Fruit fly (Drosophila melanogaster) whole organism, embryonic: Measurements from ENCODE around the gene Dr.

Experiments used
- Bdp1 ChIP-seq: fragments of 200-800 bp; sonication (Bioruptor generic); optimal IDR thresholded peaks from 3 replicates; lab custom pipeline; 2016; ENCODE audit warnings: missing biosample characterization, missing genetic modification characterization
- CG11085 ChIP-seq: fragments of 200-800 bp; sonication (Bioruptor generic); IDR thresholded peaks from 2 replicates; pipeline ENCODE4 v1.3.6; 2022; ENCODE audit warnings: missing biosample characterization, missing genetic modification characterization
- CG11504 ChIP-seq: fragments of 200-800 bp; sonication (Bioruptor generic); optimal IDR thresholded peaks from 3 replicates; lab custom pipeline; 2019; ENCODE audit warnings: missing biosample characterization, mild to moderate bottlenecking, missing genetic modification characterization, moderate library complexity
- CG13894 ChIP-seq: fragments of 200-800 bp; sonication (Bioruptor generic); optimal IDR thresholded peaks from 3 replicates; lab custom pipeline; 2018; ENCODE audit warnings: missing biosample characterization, mild to moderate bottlenecking, missing genetic modification characterization, moderate library complexity
- CG18011 ChIP-seq: fragments of 200-800 bp; sonication (Bioruptor generic); optimal IDR thresholded peaks from 2 replicates; lab custom pipeline; 2017; ENCODE audit warnings: missing biosample characterization, missing genetic modification characterization, mild to moderate bottlenecking, moderate library complexity, missing genotype
- CG31365 ChIP-seq: fragments of 200-800 bp; sonication (Bioruptor generic); optimal IDR thresholded peaks from 2 replicates; lab custom pipeline; 2018; ENCODE audit warnings: missing biosample characterization, mild to moderate bottlenecking, missing genetic modification characterization
- CG34376 ChIP-seq: fragments of 200-800 bp; sonication (Bioruptor generic); optimal IDR thresholded peaks from 2 replicates; lab custom pipeline; 2018; ENCODE audit warnings: missing biosample characterization, mild to moderate bottlenecking, missing genetic modification characterization
- CG4404 ChIP-seq: fragments of 200-800 bp; sonication (Bioruptor generic); IDR thresholded peaks from 2 replicates; pipeline ENCODE4 v1.3.6; 2022; ENCODE audit warnings: missing biosample characterization, missing genetic modification characterization
- CG4424 ChIP-seq: fragments of 200-800 bp; sonication (Bioruptor generic); optimal IDR thresholded peaks from 3 replicates; lab custom pipeline; 2016; ENCODE audit warnings: missing biosample characterization, missing genetic modification characterization
- CG6689 ChIP-seq: fragments of 200-800 bp; sonication (Bioruptor generic); IDR thresholded peaks from 2 replicates; pipeline ENCODE4 v1.3.6; 2022; ENCODE audit warnings: missing biosample characterization, missing genetic modification characterization
- CG9609 ChIP-seq: fragments of 200-800 bp; sonication (Bioruptor generic); optimal IDR thresholded peaks from 3 replicates; lab custom pipeline; 2016; ENCODE audit warnings: missing biosample characterization, missing genetic modification characterization
- CG9876 ChIP-seq: fragments of 200-800 bp; sonication (Bioruptor generic); optimal IDR thresholded peaks from 2 replicates; lab custom pipeline; 2016; ENCODE audit warnings: missing biosample characterization, missing genetic modification characterization
- CG9932 ChIP-seq: fragments of 200-800 bp; sonication (Bioruptor generic); IDR thresholded peaks from 2 replicates; pipeline ENCODE4 v1.3.6; 2022; ENCODE audit warnings: missing biosample characterization, missing genetic modification characterization
- D ChIP-seq, 2 experiments: fragments of 200-800 bp in 1 of 2; fragments of >200 bp in 1 of 2; sonication (Bioruptor generic) in 1 of 2; optimal IDR thresholded peaks; 2 replicates in 1 of 2; 3 replicates in 1 of 2; lab custom pipeline; 2017; ENCODE audit warnings: mild to moderate bottlenecking in 1 of 2, missing biosample characterization in 1 of 2, missing genetic modification characterization in 1 of 2, missing genetic modification reagents in 1 of 2
- Ets97D ChIP-seq: fragments of 200-800 bp; sonication (Bioruptor generic); optimal IDR thresholded peaks from 3 replicates; lab custom pipeline; 2016; ENCODE audit warnings: missing biosample characterization, missing genetic modification characterization
- Gug ChIP-seq: fragments of 200-800 bp; sonication (Bioruptor generic); IDR thresholded peaks from 4 replicates; pipeline ENCODE4 v1.3.6; 2022; ENCODE audit warnings: missing biosample characterization, missing genetic modification characterization
- Hr3 ChIP-seq: fragments of 200-800 bp; sonication (Bioruptor generic); optimal IDR thresholded peaks from 3 replicates; lab custom pipeline; 2016; ENCODE audit warnings: missing biosample characterization, missing genetic modification characterization
- MBD-R2 ChIP-seq: fragments of 200-800 bp; sonication (Bioruptor generic); IDR thresholded peaks from 2 replicates; pipeline ENCODE4 v1.3.6; 2022; ENCODE audit warnings: missing biosample characterization, missing genetic modification characterization
- MESR4 ChIP-seq: fragments of 200-800 bp; sonication (Bioruptor generic); optimal IDR thresholded peaks from 2 replicates; lab custom pipeline; 2018; ENCODE audit warnings: missing biosample characterization, mild to moderate bottlenecking, missing genetic modification characterization, moderate library complexity
- Opbp ChIP-seq: fragments of 200-800 bp; sonication (Bioruptor generic); IDR thresholded peaks from 3 replicates; pipeline ENCODE4 v1.3.6; 2022; ENCODE audit warnings: missing biosample characterization, missing genetic modification characterization; ENCODE audit not compliant: partially characterized antibody
- PHDP ChIP-seq: fragments of 200-800 bp; sonication (Bioruptor generic); optimal IDR thresholded peaks from 3 replicates; lab custom pipeline; 2018; ENCODE audit warnings: missing biosample characterization, mild to moderate bottlenecking, missing genetic modification characterization, moderate library complexity
- Six4 ChIP-seq: fragments of 200-800 bp; sonication (Bioruptor generic); optimal IDR thresholded peaks from 2 replicates; lab custom pipeline; 2016; ENCODE audit warnings: missing biosample characterization, missing genetic modification characterization
- Stat92E ChIP-seq, 3 experiments: fragments of >200 bp in 2 of 3; fragments of 200-800 bp in 1 of 3; sonication (Bioruptor generic) in 1 of 3; optimal IDR thresholded peaks; 2 replicates each; lab custom pipeline; 2017 to 2019; ENCODE audit warnings: missing biosample characterization in 3 of 3, missing genetic modification characterization in 3 of 3, mild to moderate bottlenecking in 1 of 3, moderate library complexity in 1 of 3
- Usf ChIP-seq: fragments of 200-800 bp; sonication (Bioruptor generic); optimal IDR thresholded peaks from 2 replicates; lab custom pipeline; 2017; ENCODE audit warnings: missing genotype, missing biosample characterization, missing genetic modification characterization
- Xrp1 ChIP-seq: fragments of 200-800 bp; sonication (Bioruptor generic); IDR thresholded peaks from 2 replicates; pipeline ENCODE4 v1.3.6; 2022; ENCODE audit warnings: missing biosample characterization, missing genetic modification characterization
- cato ChIP-seq: fragments of 200-800 bp; sonication (Bioruptor generic); optimal IDR thresholded peaks from 2 replicates; lab custom pipeline; 2016; ENCODE audit warnings: missing biosample characterization, missing genetic modification characterization, borderline replicate concordance
- crc ChIP-seq: fragments of 200-800 bp; sonication (Bioruptor generic); optimal IDR thresholded peaks from 2 replicates; lab custom pipeline; 2016; ENCODE audit warnings: missing biosample characterization, missing genetic modification characterization
- crp ChIP-seq, 2 experiments: fragments of 200-800 bp; sonication (Bioruptor generic); optimal IDR thresholded peaks; 2 replicates in 1 of 2; 3 replicates in 1 of 2; lab custom pipeline; 2017; ENCODE audit warnings: missing biosample characterization in 2 of 2, missing genetic modification characterization in 2 of 2, mild to moderate bottlenecking in 1 of 2, moderate library complexity in 1 of 2
- emc ChIP-seq: fragments of 200-800 bp; sonication (Bioruptor generic); optimal IDR thresholded peaks from 2 replicates; lab custom pipeline; 2016; ENCODE audit warnings: missing biosample characterization, missing genetic modification characterization
- eve ChIP-seq, 2 experiments: fragments of >200 bp; optimal IDR thresholded peaks; 2 replicates each; lab custom pipeline; 2017; ENCODE audit warnings: missing biosample characterization in 2 of 2, missing genetic modification characterization in 2 of 2
- exex ChIP-seq: fragments of 200-800 bp; sonication (Bioruptor generic); optimal IDR thresholded peaks from 4 replicates; lab custom pipeline; 2018; ENCODE audit warnings: missing biosample characterization, mild to moderate bottlenecking, missing genetic modification characterization, moderate library complexity
- fd102C ChIP-seq: fragments of 200-800 bp; sonication (Bioruptor generic); optimal IDR thresholded peaks from 2 replicates; lab custom pipeline; 2018; ENCODE audit warnings: missing biosample characterization, mild to moderate bottlenecking, missing genetic modification characterization, moderate library complexity
- gcm ChIP-seq: fragments of 200-800 bp; sonication (Bioruptor generic); optimal IDR thresholded peaks from 2 replicates; lab custom pipeline; 2019; ENCODE audit warnings: missing biosample characterization, mild to moderate bottlenecking, missing genetic modification characterization, moderate library complexity
- grn ChIP-seq: fragments of 200-800 bp; sonication (Bioruptor generic); optimal IDR thresholded peaks from 3 replicates; lab custom pipeline; 2017; ENCODE audit warnings: missing biosample characterization, missing genetic modification characterization
- inv ChIP-seq: fragments of 200-800 bp; sonication (Bioruptor generic); IDR thresholded peaks from 2 replicates; pipeline ENCODE4 v1.3.6; 2022; ENCODE audit warnings: missing biosample characterization, missing genetic modification characterization; ENCODE audit not compliant: partially characterized antibody
- kni ChIP-seq: fragments of 200-800 bp; sonication (Bioruptor generic); optimal IDR thresholded peaks from 3 replicates; lab custom pipeline; 2017; ENCODE audit warnings: mild to moderate bottlenecking, missing biosample characterization, missing genetic modification reagents, missing genetic modification characterization
- lbe ChIP-seq: fragments of 200-800 bp; sonication (Bioruptor generic); optimal IDR thresholded peaks from 2 replicates; lab custom pipeline; 2016; ENCODE audit warnings: missing biosample characterization, mild to moderate bottlenecking, missing genetic modification characterization
- lola ChIP-seq, 3 experiments: fragments of >200 bp in 2 of 3; fragments of 200-800 bp in 1 of 3; sonication (Bioruptor generic) in 1 of 3; optimal IDR thresholded peaks; 2 replicates each; lab custom pipeline; 2017 to 2019; ENCODE audit warnings: missing biosample characterization in 3 of 3, missing genetic modification characterization in 3 of 3, mild to moderate bottlenecking in 1 of 3, moderate library complexity in 1 of 3
- nerfin-2 ChIP-seq: fragments of 200-800 bp; sonication (Bioruptor generic); IDR thresholded peaks from 2 replicates; pipeline ENCODE4 v1.3.6; 2022; ENCODE audit warnings: missing biosample characterization, missing genetic modification characterization; ENCODE audit not compliant: partially characterized antibody
- phol ChIP-seq: fragments of 200-800 bp; sonication (Bioruptor generic); optimal IDR thresholded peaks from 3 replicates; lab custom pipeline; 2018; ENCODE audit warnings: missing biosample characterization, mild to moderate bottlenecking, missing genetic modification characterization, moderate library complexity
- psq ChIP-seq: fragments of 200-800 bp; sonication (Bioruptor generic); optimal IDR thresholded peaks from 2 replicates; lab custom pipeline; 2017; ENCODE audit warnings: missing biosample characterization, missing genetic modification characterization
- ranshi ChIP-seq: fragments of 200-800 bp; sonication (Bioruptor generic); IDR thresholded peaks from 2 replicates; pipeline ENCODE4 v1.3.6; 2022; ENCODE audit warnings: missing biosample characterization, missing genetic modification characterization
- run ChIP-seq: fragments of 200-800 bp; sonication (Bioruptor generic); optimal IDR thresholded peaks from 3 replicates; lab custom pipeline; 2018; ENCODE audit warnings: missing biosample characterization, mild to moderate bottlenecking, missing genetic modification characterization
- sisA ChIP-seq: fragments of 200-800 bp; sonication (Bioruptor generic); IDR thresholded peaks from 2 replicates; pipeline ENCODE4 v1.3.6; 2022; ENCODE audit warnings: missing biosample characterization, missing genetic modification characterization
- sqz ChIP-seq: fragments of 200-800 bp; sonication (Bioruptor generic); optimal IDR thresholded peaks from 3 replicates; lab custom pipeline; 2018; ENCODE audit warnings: missing biosample characterization, mild to moderate bottlenecking, missing genetic modification characterization
- trh ChIP-seq: fragments of 200-800 bp; sonication (Bioruptor generic); optimal IDR thresholded peaks from 2 replicates; lab custom pipeline; 2016; ENCODE audit warnings: missing biosample characterization, missing genetic modification characterization
- unpg ChIP-seq: fragments of 200-800 bp; sonication (Bioruptor generic); optimal IDR thresholded peaks from 3 replicates; lab custom pipeline; 2018; ENCODE audit warnings: missing biosample characterization, mild to moderate bottlenecking, missing genetic modification characterization, moderate library complexity
- wek ChIP-seq: fragments of 200-800 bp; sonication (Bioruptor generic); optimal IDR thresholded peaks from 3 replicates; lab custom pipeline; 2018; ENCODE audit warnings: missing biosample characterization, mild to moderate bottlenecking, missing genetic modification characterization, moderate library complexity

Gene Dr

DNA sequence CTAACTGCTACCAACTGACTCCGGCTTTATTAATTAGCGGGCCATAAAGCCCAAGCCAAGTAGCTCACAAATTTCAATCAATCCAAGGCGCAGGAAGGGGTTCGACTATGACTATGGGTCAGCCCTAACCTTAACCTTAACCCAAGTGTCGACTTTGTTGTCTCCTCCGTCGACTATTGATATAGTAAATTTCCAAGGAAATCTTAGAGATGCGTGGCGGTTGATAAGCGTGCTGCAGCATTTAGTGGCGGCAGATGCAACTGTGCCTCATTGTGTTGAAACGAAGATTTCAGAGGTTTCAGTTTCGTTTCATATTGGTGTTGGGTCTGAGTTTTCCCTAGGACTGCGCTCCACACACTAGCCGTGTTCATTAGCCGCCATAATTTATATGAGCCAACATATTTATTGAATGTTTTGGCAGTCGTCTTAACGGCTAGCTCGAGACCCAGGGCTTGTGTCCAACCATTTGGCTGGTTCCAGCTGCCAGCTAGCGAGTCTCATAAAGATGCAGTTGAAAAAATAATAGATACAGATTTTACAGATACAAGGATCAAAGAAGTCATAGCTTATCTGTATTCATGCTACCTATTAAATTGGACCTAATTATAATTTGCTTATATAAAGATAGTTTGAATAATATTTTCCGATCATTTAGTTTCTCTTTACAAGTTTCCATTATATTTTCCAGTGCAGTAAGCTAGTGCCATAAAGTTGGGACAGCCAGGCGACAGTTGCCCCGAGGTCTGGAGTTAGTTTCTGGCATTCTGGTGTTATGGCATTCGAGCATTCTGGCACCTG, 8.8 kb upstream of the Dr start (continued):
- TF ChIP-seq CG11085 (GFP tag; lab: Robert Waterston, UW), result no peak
- TF ChIP-seq cato (GFP tag; lab: Kevin White, UChicago), result no peak
- peak in 1 of 3 experiments; percentile 94 for TF ChIP-seq Stat92E (GFP tag; optimal IDR thresholded peaks at IDR 0.05; lab: Kevin White, UChicago)
- TF ChIP-seq CG4424 (GFP tag; lab: Kevin White, UChicago), result no peak
- TF ChIP-seq D (optimal IDR thresholded peaks at IDR 0.05; lab: Kevin White, UChicago), result no peak
- TF ChIP-seq D (GFP tag; optimal IDR thresholded peaks at IDR 0.05; lab: Kevin White, UChicago), result no peak
- TF ChIP-seq CG18011 (GFP tag; lab: Kevin White, UChicago), result no peak
- no peak for TF ChIP-seq CG13894
- no peak for TF ChIP-seq sqz
- TF ChIP-seq eve (GFP tag; optimal IDR thresholded peaks at IDR 0.05; lab: Kevin White, UChicago), result no peak
- TF ChIP-seq nerfin-2 (GFP tag; lab: Robert Waterston, UW), result no peak
- TF ChIP-seq CG9876, result no peak
- no peak for TF ChIP-seq Ets97D (GFP tag; lab: Kevin White, UChicago)
- no peak for TF ChIP-seq crp (GFP tag; optimal IDR thresholded peaks at IDR 0.05; lab: Kevin White, UChicago)
- no peak for TF ChIP-seq CG31365 (tag; lab: Kevin White, UChicago)
- TF ChIP-seq CG34376, result no peak
- TF ChIP-seq CG4404 (GFP tag; lab: Robert Waterston, UW), result no peak
- no peak for TF ChIP-seq gcm (GFP tag; lab: Kevin White, UChicago)
- TF ChIP-seq exex (tag; lab: Kevin White, UChicago), result no peak
- TF ChIP-seq Opbp (GFP tag; lab: Robert Waterston, UW), result no peak
- TF ChIP-seq CG9932 (GFP tag; lab: Robert Waterston, UW), result no peak
- TF ChIP-seq sisA (GFP tag; lab: Robert Waterston, UW), result no peak
- peak; percentile 2 for TF ChIP-seq unpg (GFP tag; lab: Kevin White, UChicago)
- TF ChIP-seq inv (GFP tag; lab: Robert Waterston, UW), result no peak
- no peak for TF ChIP-seq run (tag; lab: Kevin White, UChicago)
- no peak for TF ChIP-seq grn (GFP tag; lab: Kevin White, UChicago)
- TF ChIP-seq Bdp1 (GFP tag; lab: Kevin White, UChicago), result no peak
- no peak for TF ChIP-seq Six4 (GFP tag; lab: Kevin White, UChicago)
- peak; percentile 31 for TF ChIP-seq phol
- no peak for TF ChIP-seq MESR4 (GFP tag; lab: Kevin White, UChicago)
- TF ChIP-seq wek (GFP tag; lab: Kevin White, UChicago), result no peak
- TF ChIP-seq lbe, result no peak
- TF ChIP-seq emc (GFP tag; lab: Kevin White, UChicago), result no peak
- no peak for TF ChIP-seq ranshi
- TF ChIP-seq crc (GFP tag; lab: Kevin White, UChicago), result no peak
- no peak for TF ChIP-seq Usf (GFP tag; lab: Kevin White, UChicago)
- TF ChIP-seq Hr3 (GFP tag; lab: Kevin White, UChicago), result no peak
- no peak for TF ChIP-seq CG9609
- TF ChIP-seq trh (GFP tag; lab: Kevin White, UChicago), result no peak
- TF ChIP-seq fd102C (GFP tag; lab: Kevin White, UChicago), result no peak
- TF ChIP-seq CG6689 (GFP tag; lab: Robert Waterston, UW), result no peak
- no peak for TF ChIP-seq psq (GFP tag; lab: Kevin White, UChicago)
- no peak for TF ChIP-seq Gug (GFP tag; lab: Robert Waterston, UW)
- peak; percentile 32; the same call in 1 of the 2 replicates for TF ChIP-seq Xrp1
- TF ChIP-seq CG11504 (tag; lab: Kevin White, UChicago), result no peak
- TF ChIP-seq kni, result no peak
- TF ChIP-seq lola (GFP tag; optimal IDR thresholded peaks at IDR 0.05; lab: Kevin White, UChicago), result peak in 1 of 3 experiments; percentile 64
- no peak for TF ChIP-seq PHDP
- TF ChIP-seq MBD-R2 (GFP tag; lab: Robert Waterston, UW), result no peak
